ENCODE assay signal across 5 fruit fly cellular contexts in genomic region chr3R:24572540-24573043, dm6.
A peak's percentile ranks its signal among the peaks of the same experiment; 100 is the strongest.
TF ChIP-seq lines count a peak whose summit lies in the region.

No protein-coding gene starts in this region.

TF ChIP-seq in whole organism, adult, 20 proteins besides CTCF, POLR2A, EP300 and RAD21 (continued from another document):
- peak; percentile 99 for TF ChIP-seq CG12768 (GFP tag; optimal IDR thresholded peaks at IDR 0.05; lab: Kevin White, UChicago)
- peak; percentile 99 for TF ChIP-seq CG33017 (tag; optimal IDR thresholded peaks at IDR 0.05; lab: Kevin White, UChicago)
- peak; percentile 94 for TF ChIP-seq pad (GFP tag; optimal IDR thresholded peaks at IDR 0.05; lab: Kevin White, UChicago)

TF ChIP-seq in whole organism, embryonic, 481 proteins besides CTCF, POLR2A, EP300 and RAD21 (continued from another document and continues in another):
- TF ChIP-seq ind (GFP tag; optimal IDR thresholded peaks at IDR 0.05; lab: Kevin White, UChicago) = peak; percentile 96
- peak; percentile 84 for TF ChIP-seq CG17912 (GFP tag; optimal IDR thresholded peaks at IDR 0.05; lab: Kevin White, UChicago)
- peak; percentile 93 for TF ChIP-seq ash1 (GFP tag; optimal IDR thresholded peaks at IDR 0.05; lab: Kevin White, UChicago)
- peak; percentile 98 for TF ChIP-seq ttk (GFP tag; IDR thresholded peaks at IDR 0.05; lab: Robert Waterston, UW)
- peak; percentile 96 for TF ChIP-seq Hr3 (GFP tag; optimal IDR thresholded peaks at IDR 0.05; lab: Kevin White, UChicago)
- peak; percentile 97 for TF ChIP-seq gcm (GFP tag; optimal IDR thresholded peaks at IDR 0.05; lab: Kevin White, UChicago)
- peak; percentile 90 to 98 for TF ChIP-seq bsh (GFP tag; optimal IDR thresholded peaks at IDR 0.05; lab: Kevin White, UChicago)
- peak; percentile 73 for TF ChIP-seq bigmax (GFP tag; optimal IDR thresholded peaks at IDR 0.05; lab: Kevin White, UChicago)
- peak; percentile 99 for TF ChIP-seq CG6854 (GFP tag; optimal IDR thresholded peaks at IDR 0.05; lab: Kevin White, UChicago)
- TF ChIP-seq pb (GFP tag; optimal IDR thresholded peaks at IDR 0.05; lab: Kevin White, UChicago) = peak; percentile 83
- TF ChIP-seq inv (GFP tag; IDR thresholded peaks at IDR 0.05; lab: Robert Waterston, UW; ENCODE audit: partially characterized antibody) = no peak
- TF ChIP-seq ab (GFP tag; optimal IDR thresholded peaks at IDR 0.05; lab: Kevin White, UChicago) = peak; percentile 82
- peak; percentile 96 for TF ChIP-seq CG12071 (GFP tag; optimal IDR thresholded peaks at IDR 0.05; lab: Kevin White, UChicago)
- TF ChIP-seq al (GFP tag; IDR thresholded peaks at IDR 0.05; lab: Robert Waterston, UW) = peak; percentile 96
- TF ChIP-seq cwo (GFP tag; optimal IDR thresholded peaks at IDR 0.05; lab: Kevin White, UChicago) = peak; percentile 97
- TF ChIP-seq HLH3B (GFP tag; IDR thresholded peaks at IDR 0.05; lab: Robert Waterston, UW) = peak; percentile 99
- peak; percentile 78 for TF ChIP-seq TFAM (GFP tag; optimal IDR thresholded peaks at IDR 0.05; lab: Kevin White, UChicago)
- peak; percentile 96 for TF ChIP-seq cas (GFP tag; IDR thresholded peaks at IDR 0.05; lab: Robert Waterston, UW)
- no peak for TF ChIP-seq CG16813 (GFP tag; IDR thresholded peaks at IDR 0.05; lab: Robert Waterston, UW; ENCODE audit: partially characterized antibody)
- TF ChIP-seq CG8089 (GFP tag; optimal IDR thresholded peaks at IDR 0.05; lab: Kevin White, UChicago) = peak; percentile 94
- TF ChIP-seq D19A (tag; optimal IDR thresholded peaks at IDR 0.05; lab: Kevin White, UChicago) = peak; percentile 95
- peak; percentile 89 for TF ChIP-seq CG8281 (tag; optimal IDR thresholded peaks at IDR 0.05; lab: Kevin White, UChicago)
- no peak for TF ChIP-seq vnd (GFP tag; IDR thresholded peaks at IDR 0.05; lab: Robert Waterston, UW; ENCODE audit: partially characterized antibody)
- TF ChIP-seq Mrtf (GFP tag; IDR thresholded peaks at IDR 0.05; lab: Robert Waterston, UW) = peak; percentile 98
- TF ChIP-seq Aef1 (GFP tag; IDR thresholded peaks at IDR 0.05; lab: Robert Waterston, UW) = peak; percentile 98
- TF ChIP-seq zen (tag; optimal IDR thresholded peaks at IDR 0.05; lab: Kevin White, UChicago) = peak; percentile 91
- TF ChIP-seq CG10321 (GFP tag; IDR thresholded peaks at IDR 0.05; lab: Robert Waterston, UW) = peak; percentile 87
- peak; percentile 86 for TF ChIP-seq da (GFP tag; optimal IDR thresholded peaks at IDR 0.05; lab: Kevin White, UChicago)
- TF ChIP-seq CG31224 (GFP tag; IDR thresholded peaks at IDR 0.05; lab: Robert Waterston, UW) = peak; percentile 95
- peak; percentile 86 for TF ChIP-seq jing (GFP tag; optimal IDR thresholded peaks at IDR 0.05; lab: Kevin White, UChicago)
- TF ChIP-seq CG16779 (GFP tag; IDR thresholded peaks at IDR 0.05; lab: Robert Waterston, UW) = peak; percentile 98
- TF ChIP-seq exex (tag; optimal IDR thresholded peaks at IDR 0.05; lab: Kevin White, UChicago) = peak; percentile 92

TF ChIP-seq in whole organism, prepupa, 60 proteins besides CTCF, POLR2A, EP300 and RAD21 (continued from another document and continues in another):
- TF ChIP-seq Smox (GFP tag; optimal IDR thresholded peaks at IDR 0.05; lab: Kevin White, UChicago) = peak; percentile 99
- TF ChIP-seq ss (GFP tag; optimal IDR thresholded peaks at IDR 0.05; lab: Kevin White, UChicago) = peak; percentile 86 to 95
- peak; percentile 94 for TF ChIP-seq dac (GFP tag; optimal IDR thresholded peaks at IDR 0.05; lab: Kevin White, UChicago)
- TF ChIP-seq CG6792 (GFP tag; optimal IDR thresholded peaks at IDR 0.05; lab: Kevin White, UChicago) = peak; percentile 98
- TF ChIP-seq CG16779 (tag; optimal IDR thresholded peaks at IDR 0.05; lab: Kevin White, UChicago) = peak; percentile 96
- peak; percentile 100 for TF ChIP-seq Eip78C (GFP tag; lab: Kevin White, UChicago)
- peak; percentile 100 for TF ChIP-seq CG6163 (GFP tag; IDR thresholded peaks at IDR 0.05; lab: Robert Waterston, UW)
- peak; percentile 94 for TF ChIP-seq Sox15 (GFP tag; optimal IDR thresholded peaks at IDR 0.05; lab: Kevin White, UChicago)
- peak; percentile 99 for TF ChIP-seq CG8632 (GFP tag; optimal IDR thresholded peaks at IDR 0.05; lab: Kevin White, UChicago)
- TF ChIP-seq Sox14 (GFP tag; optimal IDR thresholded peaks at IDR 0.05; lab: Kevin White, UChicago) = peak; percentile 99
- peak; percentile 98 for TF ChIP-seq achi (GFP tag; optimal IDR thresholded peaks at IDR 0.05; lab: Kevin White, UChicago)
- peak; percentile 98 for TF ChIP-seq Hr39 (GFP tag; optimal IDR thresholded peaks at IDR 0.05; lab: Kevin White, UChicago)
- TF ChIP-seq CG32006 (GFP tag; optimal IDR thresholded peaks at IDR 0.05; lab: Kevin White, UChicago) = peak; percentile 99
- peak; percentile 99 for TF ChIP-seq CG34406 (GFP tag; optimal IDR thresholded peaks at IDR 0.05; lab: Kevin White, UChicago)
- peak; percentile 98 for TF ChIP-seq Gug (GFP tag; IDR thresholded peaks at IDR 0.05; lab: Robert Waterston, UW)
- TF ChIP-seq CG10669 (GFP tag; optimal IDR thresholded peaks at IDR 0.05; lab: Kevin White, UChicago) = peak; percentile 95
- TF ChIP-seq spab (GFP tag; optimal IDR thresholded peaks at IDR 0.05; lab: Kevin White, UChicago) = peak; percentile 94
- TF ChIP-seq vri (GFP tag; optimal IDR thresholded peaks at IDR 0.05; lab: Kevin White, UChicago) = peak; percentile 99
- TF ChIP-seq Lpt (GFP tag; optimal IDR thresholded peaks at IDR 0.05; lab: Kevin White, UChicago) = peak; percentile 99
- peak; percentile 100 for TF ChIP-seq svp (GFP tag; lab: Kevin White, UChicago)
- TF ChIP-seq acj6 (GFP tag; optimal IDR thresholded peaks at IDR 0.05; lab: Kevin White, UChicago) = peak; percentile 99
- peak; percentile 92 for TF ChIP-seq CG1621 (tag; optimal IDR thresholded peaks at IDR 0.05; lab: Kevin White, UChicago)
- TF ChIP-seq Blimp-1 (GFP tag; optimal IDR thresholded peaks at IDR 0.05; lab: Kevin White, UChicago) = peak; percentile 92
- TF ChIP-seq CG6854 (GFP tag; optimal IDR thresholded peaks at IDR 0.05; lab: Kevin White, UChicago) = peak; percentile 94
- TF ChIP-seq dsx (GFP tag; optimal IDR thresholded peaks at IDR 0.05; lab: Kevin White, UChicago; ENCODE audit: poor library complexity, severe bottlenecking) = peak; percentile 95
- TF ChIP-seq CG11762 (GFP tag; optimal IDR thresholded peaks at IDR 0.05; lab: Kevin White, UChicago; ENCODE audit: insufficient read depth) = peak; percentile 97
- TF ChIP-seq Hr38 (GFP tag; optimal IDR thresholded peaks at IDR 0.05; lab: Kevin White, UChicago) = peak; percentile 62
- peak; percentile 94 for TF ChIP-seq CG9139 (GFP tag; optimal IDR thresholded peaks at IDR 0.05; lab: Kevin White, UChicago)
- TF ChIP-seq CG3919 (GFP tag; optimal IDR thresholded peaks at IDR 0.05; lab: Kevin White, UChicago) = peak; percentile 99
- peak; percentile 99 for TF ChIP-seq Sox102F (GFP tag; optimal IDR thresholded peaks at IDR 0.05; lab: Kevin White, UChicago)
- TF ChIP-seq OdsH (GFP tag; optimal IDR thresholded peaks at IDR 0.05; lab: Kevin White, UChicago) = peak; percentile 98
- peak; percentile 99 for TF ChIP-seq Eip75B (GFP tag; optimal IDR thresholded peaks at IDR 0.05; lab: Kevin White, UChicago)
- peak; percentile 99 for TF ChIP-seq topi (GFP tag; optimal IDR thresholded peaks at IDR 0.05; lab: Kevin White, UChicago)

TF ChIP-seq in whole organism, pupa, 21 proteins besides CTCF, POLR2A, EP300 and RAD21 (continued from another document):
- peak; percentile 99 for TF ChIP-seq fd96Ca (GFP tag; IDR thresholded peaks at IDR 0.05; lab: Robert Waterston, UW)

TF ChIP-seq in whole organism, wandering third instar larva, 38 proteins besides CTCF, POLR2A, EP300 and RAD21 (continued from another document):
- TF ChIP-seq brk (GFP tag; optimal IDR thresholded peaks at IDR 0.05; lab: Kevin White, UChicago) (peak; percentile 98), HLH106 (tag; optimal IDR thresholded peaks at IDR 0.05; lab: Kevin White, UChicago) (peak; percentile 99), Hr78 (GFP tag; optimal IDR thresholded peaks at IDR 0.05; lab: Kevin White, UChicago) (no peak), Myc (optimal IDR thresholded peaks at IDR 0.05; lab: Kevin White, UChicago) (no peak), sage (GFP tag; optimal IDR thresholded peaks at IDR 0.05; lab: Kevin White, UChicago) (peak; percentile 98), Dif (GFP tag; optimal IDR thresholded peaks at IDR 0.05; lab: Kevin White, UChicago; ENCODE audit: partially characterized antibody) (peak; percentile 71), Sp1 (GFP tag; optimal IDR thresholded peaks at IDR 0.05; lab: Kevin White, UChicago) (peak; percentile 99), OdsH (GFP tag; optimal IDR thresholded peaks at IDR 0.05; lab: Kevin White, UChicago) (peak; percentile 99), CrebA (GFP tag; optimal IDR thresholded peaks at IDR 0.05; lab: Kevin White, UChicago; ENCODE audit: borderline replicate concordance) (peak; percentile 96), Abd-B (GFP tag; optimal IDR thresholded peaks at IDR 0.05; lab: Kevin White, UChicago) (no peak), dmrt93B (GFP tag; optimal IDR thresholded peaks at IDR 0.05; lab: Kevin White, UChicago) (peak; percentile 96), h (GFP tag; optimal IDR thresholded peaks at IDR 0.05; lab: Kevin White, UChicago) (peak; percentile 100), Mio (GFP tag; optimal IDR thresholded peaks at IDR 0.05; lab: Kevin White, UChicago) (peak; percentile 88), br (GFP tag; optimal IDR thresholded peaks at IDR 0.05; lab: Kevin White, UChicago) (peak; percentile 99), woc (GFP tag; optimal IDR thresholded peaks at IDR 0.05; lab: Kevin White, UChicago) (peak; percentile 98), psq (GFP tag; optimal IDR thresholded peaks at IDR 0.05; lab: Kevin White, UChicago) (peak; percentile 99), sv (GFP tag; optimal IDR thresholded peaks at IDR 0.05; lab: Kevin White, UChicago) (peak; percentile 97), usp (GFP tag; optimal IDR thresholded peaks at IDR 0.05; lab: Kevin White, UChicago) (no peak)
